Worm (Caenorhabditis elegans): ENCODE data around the gene bre-3.

bre-3 gene

ce11 chrIII:9434999-9435398 is 50.3 kb downstream of the bre-3 start (continued):
- TF ChIP-seq egrh-3 (GFP tag; IDR thresholded peaks at IDR 0.05) (no peak), aptf-3 (GFP tag; IDR thresholded peaks at IDR 0.05) (no peak), nhr-80 (tag; optimal IDR thresholded peaks at IDR 0.05) (no peak), him-1 (tag; optimal IDR thresholded peaks at IDR 0.05) (peak; percentile 77), lsl-1 (GFP tag; optimal IDR thresholded peaks at IDR 0.05) (no peak), ztf-18 (tag; optimal IDR thresholded peaks at IDR 0.05) (no peak), ztf-28 (GFP tag; IDR thresholded peaks at IDR 0.05) (no peak), ztf-22 (GFP tag; optimal IDR thresholded peaks at IDR 0.05) (no peak), aptf-2 (GFP tag; conservative IDR thresholded peaks at IDR 0.05) (no peak), Y56A3A.18 (GFP tag; IDR thresholded peaks at IDR 0.05) (0 out of 2 replicates have a peak, but pooled peaks have one; percentile 19), attf-5 (GFP tag; optimal IDR thresholded peaks at IDR 0.05) (peak; percentile 3), dox-1 (GFP tag; IDR thresholded peaks at IDR 0.05) (no peak), sdz-38 (tag; optimal IDR thresholded peaks at IDR 0.05) (no peak), B0035.1 (tag; optimal IDR thresholded peaks at IDR 0.05) (no peak), mel-28 (tag; optimal IDR thresholded peaks at IDR 0.05; ENCODE audit: borderline replicate concordance) (no peak), unc-130 (GFP tag; optimal IDR thresholded peaks at IDR 0.05) (peak; percentile 19), F10E7.11 (tag; optimal IDR thresholded peaks at IDR 0.05) (no peak), Y53F4B.3 (GFP tag; IDR thresholded peaks at IDR 0.05) (no peak), Y53G8AR.9 (GFP tag; conservative IDR thresholded peaks at IDR 0.05) (0 out of 2 replicates have a peak, but pooled peaks have one; percentile 50), F57A8.1 (GFP tag; optimal IDR thresholded peaks at IDR 0.05) (no peak), B0261.1 (tag; optimal IDR thresholded peaks at IDR 0.05) (no peak), snpc-4 (GFP tag; optimal IDR thresholded peaks at IDR 0.05) (no peak), snpc-4 (tag; optimal IDR thresholded peaks at IDR 0.05) (peak in 1 of 4 experiments; percentile 13), ceh-100 (GFP tag; IDR thresholded peaks at IDR 0.05) (no peak), F57C9.4 (tag; optimal IDR thresholded peaks at IDR 0.05) (no peak), tbp1 (GFP tag; optimal IDR thresholded peaks at IDR 0.05) (no peak), die-1 (tag; optimal IDR thresholded peaks at IDR 0.05) (no peak), D2030.7 (GFP tag; IDR thresholded peaks at IDR 0.05) (0 out of 2 replicates have a peak, but pooled peaks have one; percentile 16), madf-6 (GFP tag; IDR thresholded peaks at IDR 0.05) (peak; percentile 63; the same call in 1 of the 2 replicates), ztf-26 (tag; optimal IDR thresholded peaks at IDR 0.05) (no peak), atf-7 (tag; optimal IDR thresholded peaks at IDR 0.05) (peak; percentile 14), lag-1 (GFP tag; IDR thresholded peaks at IDR 0.05) (no peak), F55B11.4 (tag; optimal IDR thresholded peaks at IDR 0.05; ENCODE audit: borderline replicate concordance, insufficient read depth) (no peak), Y67H2A.10 (GFP tag; conservative IDR thresholded peaks at IDR 0.05) (no peak), nfyb-1 (GFP tag; IDR thresholded peaks at IDR 0.05) (no peak), xnd-1 (tag; optimal IDR thresholded peaks at IDR 0.05) (no peak), ceh-40 (GFP tag; IDR thresholded peaks at IDR 0.05) (no peak), egl-18 (GFP tag; IDR thresholded peaks at IDR 0.05) (no peak), lin-54 (GFP tag; optimal IDR thresholded peaks at IDR 0.05) (peak; percentile 5), F33H1.4 (GFP tag; IDR thresholded peaks at IDR 0.05) (0 out of 2 replicates have a peak, but pooled peaks have one; percentile 5)

DNA sequence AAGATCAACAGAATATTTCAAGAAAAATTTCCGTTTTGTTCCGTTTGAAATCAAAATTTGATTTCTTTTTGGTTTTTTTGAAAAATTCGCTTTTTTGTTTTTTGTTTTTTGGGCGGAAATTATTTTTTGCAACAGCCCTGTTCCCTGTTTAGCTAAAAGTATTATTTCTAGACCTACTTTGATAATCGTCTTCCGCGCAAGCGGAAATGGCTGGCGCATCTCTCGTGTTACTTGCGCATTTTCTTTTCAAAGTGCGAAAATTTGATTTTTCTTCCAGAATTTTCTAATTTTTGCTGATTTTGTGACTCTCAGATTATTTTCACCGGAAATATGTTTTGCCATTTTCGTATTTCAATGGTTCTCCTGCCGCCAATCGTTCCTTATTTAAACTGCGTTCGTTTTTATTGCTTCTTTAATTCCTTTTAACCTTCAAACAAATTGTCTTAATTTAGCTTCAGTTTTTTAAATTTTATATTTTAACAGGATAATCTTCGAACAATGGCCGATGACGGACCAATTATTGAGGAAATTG is 51.6 kb downstream of the bre-3 start, which contains the start of gene cpar-1:
TSS of gene cpar-1 (plus strand) at position 482 of the 532 bp plus-strand sequence.
- TF ChIP-seq ztf-18 (tag; optimal IDR thresholded peaks at IDR 0.05) = peak; percentile 96
- TF ChIP-seq snpc-1.1 (tag; optimal IDR thresholded peaks at IDR 0.05; ENCODE audit: insufficient read depth) = peak; percentile 39
- peak; percentile 80 for TF ChIP-seq lsl-1 (GFP tag; optimal IDR thresholded peaks at IDR 0.05)
- TF ChIP-seq sdz-38 (tag; optimal IDR thresholded peaks at IDR 0.05) = no peak
- TF ChIP-seq hsf-1 (GFP tag; IDR thresholded peaks at IDR 0.05) = peak; percentile 94
- TF ChIP-seq xnd-1 (tag; optimal IDR thresholded peaks at IDR 0.05) = peak; percentile 94
- peak; percentile 85 for TF ChIP-seq him-1 (tag; optimal IDR thresholded peaks at IDR 0.05)
- TF ChIP-seq gei-17 (GFP tag; optimal IDR thresholded peaks at IDR 0.05) = no peak
- TF ChIP-seq efl-1 (GFP tag; optimal IDR thresholded peaks at IDR 0.05) = peak; percentile 78
- TF ChIP-seq madf-8 (GFP tag; conservative IDR thresholded peaks at IDR 0.05) = peak; percentile 99
- no peak for TF ChIP-seq lag-1 (GFP tag; IDR thresholded peaks at IDR 0.05)
- 0 out of 2 replicates have a peak, but pooled peaks have one; percentile 25 for TF ChIP-seq Y53G8AR.9 (GFP tag; conservative IDR thresholded peaks at IDR 0.05)
- peak; percentile 61 for TF ChIP-seq dpl-1 (GFP tag; optimal IDR thresholded peaks at IDR 0.05)
- peak; percentile 15 for TF ChIP-seq tlf-1 (GFP tag; optimal IDR thresholded peaks at IDR 0.05)
- peak; percentile 5 for TF ChIP-seq F49E8.2 (tag; optimal IDR thresholded peaks at IDR 0.05; ENCODE audit: insufficient read depth)
- peak; percentile 61 for TF ChIP-seq ceh-91 (GFP tag; IDR thresholded peaks at IDR 0.05)
